Worm (Caenorhabditis elegans): ENCODE results near the gene math-37.

DNA sequence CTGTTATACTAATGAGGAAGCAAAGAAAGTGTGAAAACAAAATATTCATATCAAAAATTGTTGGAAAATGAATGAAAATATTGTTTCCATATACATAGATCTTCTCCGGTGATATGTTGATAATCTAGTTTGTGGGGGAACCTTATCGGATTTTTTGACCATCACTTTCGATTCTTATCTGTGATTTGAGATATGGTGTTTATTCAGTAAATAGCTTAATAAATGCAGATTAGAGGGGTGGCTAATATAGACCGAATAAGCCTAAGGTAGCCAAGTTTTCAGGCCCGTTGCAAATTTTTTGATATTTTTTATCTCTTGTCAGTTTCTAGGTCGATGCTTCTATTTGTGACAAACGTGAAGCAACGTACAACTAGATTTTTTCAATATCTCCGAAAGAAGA is 50.6 kb downstream of the math-37 start, which contains the start of gene F07E5.7:
- TF ChIP-seq T22C8.4 (GFP tag; IDR thresholded peaks at IDR 0.05) (no peak), ztf-29 (GFP tag; IDR thresholded peaks at IDR 0.05) (no peak), med-1 (GFP tag; optimal IDR thresholded peaks at IDR 0.05; ENCODE audit: insufficient read depth) (no peak), cog-1 (tag; optimal IDR thresholded peaks at IDR 0.05) (no peak)

All from whole organism, midembryonic.